Worm (Caenorhabditis elegans): ENCODE data around the gene srdh-1.

ce11 chrII:8276057-8276456 lies 11.6 kb downstream of the srdh-1 start, which contains the start of the genes gei-14 and slc-25A32:
- TF ChIP-seq pqm-1 (tag; optimal IDR thresholded peaks at IDR 0.05): no peak
- no peak for TF ChIP-seq dmd-4 (tag; optimal IDR thresholded peaks at IDR 0.05; ENCODE audit: borderline replicate concordance)
- TF ChIP-seq unc-55 (GFP tag; optimal IDR thresholded peaks at IDR 0.05): no peak
- TF ChIP-seq ama-1 (optimal IDR thresholded peaks at IDR 0.05): no peak
- peak; percentile 17 for TF ChIP-seq hlh-30 (tag; optimal IDR thresholded peaks at IDR 0.05; ENCODE audit: insufficient read depth)
- no peak for TF ChIP-seq pha-4 (tag; optimal IDR thresholded peaks at IDR 0.05)
- no peak for TF ChIP-seq hlh-8 (tag; optimal IDR thresholded peaks at IDR 0.05)
- TF ChIP-seq sox-4 (tag; optimal IDR thresholded peaks at IDR 0.05): no peak

Data from whole organism, late embryonic.